Comparison of ENCODE assay signal across 1 fruit fly cellular context in genomic region chr3L:17513893-17514616, dm6.
TF ChIP-seq lines count a peak whose summit lies in the region.

U4-U6-60K (minus strand) TSS chr3L:17513912.
CG7564 (plus strand) TSS chr3L:17514298.

TF ChIP-seq in whole organism, embryonic, 481 proteins besides CTCF, POLR2A, EP300 and RAD21 (continued from another document):
- TF ChIP-seq Rx (GFP tag; IDR thresholded peaks at IDR 0.05; lab: Robert Waterston, UW), result no peak; the same call in 1 of the 2 replicates
- TF ChIP-seq zf30C (GFP tag; optimal IDR thresholded peaks at IDR 0.05; lab: Kevin White, UChicago), result no peak
- peak; percentile 56 for TF ChIP-seq CG33557 (GFP tag; optimal IDR thresholded peaks at IDR 0.05; lab: Kevin White, UChicago)
- TF ChIP-seq bigmax (GFP tag; optimal IDR thresholded peaks at IDR 0.05; lab: Kevin White, UChicago), result no peak
- TF ChIP-seq Mad (GFP tag; optimal IDR thresholded peaks at IDR 0.05; lab: Kevin White, UChicago), result peak; percentile 52
- TF ChIP-seq CG4820 (GFP tag; optimal IDR thresholded peaks at IDR 0.05; lab: Kevin White, UChicago), result peak; percentile 51
- TF ChIP-seq gcm2 (GFP tag; optimal IDR thresholded peaks at IDR 0.05; lab: Kevin White, UChicago), result no peak
- peak; percentile 63 for TF ChIP-seq CG18599 (GFP tag; optimal IDR thresholded peaks at IDR 0.05; lab: Kevin White, UChicago)
- TF ChIP-seq BEAF-32 (GFP tag; optimal IDR thresholded peaks at IDR 0.05; lab: Kevin White, UChicago), result peak; percentile 99
- no peak for TF ChIP-seq CG31388 (GFP tag; optimal IDR thresholded peaks at IDR 0.05; lab: Kevin White, UChicago)
- TF ChIP-seq CG17186 (GFP tag; optimal IDR thresholded peaks at IDR 0.05; lab: Kevin White, UChicago), result peak; percentile 37
- TF ChIP-seq slou (GFP tag; optimal IDR thresholded peaks at IDR 0.05; lab: Kevin White, UChicago), result peak; percentile 70
- no peak for TF ChIP-seq MTF-1 (GFP tag; optimal IDR thresholded peaks at IDR 0.05; lab: Kevin White, UChicago; ENCODE audit: borderline replicate concordance)
- peak; percentile 56 for TF ChIP-seq Elba2 (GFP tag; optimal IDR thresholded peaks at IDR 0.05; lab: Kevin White, UChicago)
- TF ChIP-seq Med (GFP tag; lab: Kevin White, UChicago), result peak; percentile 81
- TF ChIP-seq Ravus (GFP tag; IDR thresholded peaks at IDR 0.05; lab: Robert Waterston, UW), result no peak
- TF ChIP-seq CG15601 (tag; optimal IDR thresholded peaks at IDR 0.05; lab: Kevin White, UChicago), result peak; percentile 51
- no peak for TF ChIP-seq schlank (tag; optimal IDR thresholded peaks at IDR 0.05; lab: Kevin White, UChicago)
- TF ChIP-seq br (optimal IDR thresholded peaks at IDR 0.05; lab: Kevin White, UChicago), result no peak
- TF ChIP-seq hth (optimal IDR thresholded peaks at IDR 0.05; lab: Kevin White, UChicago), result no peak
- peak; percentile 63 for TF ChIP-seq Abd-B (GFP tag; optimal IDR thresholded peaks at IDR 0.05; lab: Kevin White, UChicago)
- TF ChIP-seq Bgb (GFP tag; IDR thresholded peaks at IDR 0.05; lab: Robert Waterston, UW; ENCODE audit: partially characterized antibody), result peak; percentile 97
- TF ChIP-seq CG1647 (GFP tag; optimal IDR thresholded peaks at IDR 0.05; lab: Kevin White, UChicago), result peak; percentile 66
- TF ChIP-seq ato (GFP tag; IDR thresholded peaks at IDR 0.05; lab: Robert Waterston, UW; ENCODE audit: partially characterized antibody), result peak; percentile 84
- TF ChIP-seq gce (GFP tag; IDR thresholded peaks at IDR 0.05; lab: Robert Waterston, UW), result no peak
- TF ChIP-seq stc (GFP tag; IDR thresholded peaks at IDR 0.05; lab: Robert Waterston, UW), result no peak
- peak; percentile 71 for TF ChIP-seq CG18619 (GFP tag; optimal IDR thresholded peaks at IDR 0.05; lab: Kevin White, UChicago)
- peak; percentile 63 for TF ChIP-seq CG2678 (tag; optimal IDR thresholded peaks at IDR 0.05; lab: Kevin White, UChicago)
- TF ChIP-seq CG16779 (GFP tag; IDR thresholded peaks at IDR 0.05; lab: Robert Waterston, UW), result no peak
- TF ChIP-seq sens-2 (GFP tag; IDR thresholded peaks at IDR 0.05; lab: Robert Waterston, UW), result no peak
